Fruit fly (Drosophila melanogaster) whole organism, embryonic: ENCODE results near the gene CG17376.
A peak's percentile ranks its signal among the peaks of the same experiment; 100 is the strongest.

Experiments
- ATbp ChIP-seq: fragments of 200-800 bp; sonication (Bioruptor generic); optimal IDR thresholded peaks from 2 replicates; lab custom pipeline; 2017; ENCODE audit warnings: missing biosample characterization, mild to moderate bottlenecking, missing genetic modification characterization, missing genetic modification reagents
- Asciz ChIP-seq: fragments of 200-800 bp; sonication (Bioruptor generic); optimal IDR thresholded peaks from 2 replicates; lab custom pipeline; 2017; ENCODE audit warnings: missing biosample characterization, mild to moderate bottlenecking, missing genetic modification characterization, missing genetic modification reagents
- CG10267 ChIP-seq: fragments of 200-800 bp; sonication (Bioruptor generic); optimal IDR thresholded peaks from 2 replicates; lab custom pipeline; 2018; ENCODE audit warnings: missing biosample characterization, mild to moderate bottlenecking, missing genetic modification characterization, moderate library complexity
- CG10959 ChIP-seq: fragments of 200-800 bp; sonication (Bioruptor generic); IDR thresholded peaks from 2 replicates; pipeline ENCODE4 v1.3.6; 2022; ENCODE audit warnings: missing biosample characterization, missing genetic modification characterization
- CG11504 ChIP-seq: fragments of 200-800 bp; sonication (Bioruptor generic); optimal IDR thresholded peaks from 3 replicates; lab custom pipeline; 2019; ENCODE audit warnings: missing biosample characterization, mild to moderate bottlenecking, missing genetic modification characterization, moderate library complexity
- CG12155 ChIP-seq: fragments of 200-800 bp; sonication (Bioruptor generic); optimal IDR thresholded peaks from 3 replicates; lab custom pipeline; 2016; ENCODE audit warnings: missing biosample characterization, missing genetic modification characterization
- CG14710 ChIP-seq: fragments of 200-800 bp; sonication (Bioruptor generic); optimal IDR thresholded peaks from 3 replicates; lab custom pipeline; 2019; ENCODE audit warnings: missing biosample characterization, mild to moderate bottlenecking, missing genetic modification characterization, moderate library complexity
- CG17186 ChIP-seq: fragments of 200-800 bp; sonication (Bioruptor generic); optimal IDR thresholded peaks from 3 replicates; lab custom pipeline; 2017; ENCODE audit warnings: missing biosample characterization, missing genetic modification reagents, missing genetic modification characterization
- CG17385 ChIP-seq: fragments of 200-800 bp; sonication (Bioruptor generic); optimal IDR thresholded peaks from 3 replicates; lab custom pipeline; 2018; ENCODE audit warnings: missing biosample characterization, mild to moderate bottlenecking, missing genetic modification characterization
- CG17612 ChIP-seq: fragments of 200-800 bp; sonication (Bioruptor generic); IDR thresholded peaks from 2 replicates; pipeline ENCODE4 v1.3.6; 2022; ENCODE audit warnings: missing biosample characterization, missing genetic modification characterization
- CG2129 ChIP-seq: fragments of 200-800 bp; sonication (Bioruptor generic); IDR thresholded peaks from 2 replicates; pipeline ENCODE4 v1.3.6; 2022; ENCODE audit warnings: missing biosample characterization, missing genetic modification characterization; ENCODE audit not compliant: partially characterized antibody
- CG30403 ChIP-seq: fragments of 200-800 bp; sonication (Bioruptor generic); optimal IDR thresholded peaks from 3 replicates; lab custom pipeline; 2016; ENCODE audit warnings: missing biosample characterization, missing genetic modification characterization
- CG31441 ChIP-seq: fragments of 200-800 bp; sonication (Bioruptor generic); IDR thresholded peaks from 2 replicates; pipeline ENCODE4 v1.3.6; 2022; ENCODE audit warnings: missing biosample characterization, missing genetic modification characterization
- CG4820 ChIP-seq: fragments of 200-800 bp; sonication (Bioruptor generic); optimal IDR thresholded peaks from 3 replicates; lab custom pipeline; 2016; ENCODE audit warnings: missing biosample characterization, missing genetic modification characterization
- CG7786 ChIP-seq: fragments of 200-800 bp; sonication (Bioruptor generic); optimal IDR thresholded peaks from 2 replicates; lab custom pipeline; 2016; ENCODE audit warnings: missing biosample characterization, missing genetic modification characterization
- CG7839 ChIP-seq: fragments of 200-800 bp; sonication (Bioruptor generic); optimal IDR thresholded peaks from 3 replicates; lab custom pipeline; 2018; ENCODE audit warnings: missing biosample characterization, mild to moderate bottlenecking, missing genetic modification characterization, moderate library complexity
- CG8089 ChIP-seq: fragments of 200-800 bp; sonication (Bioruptor generic); optimal IDR thresholded peaks from 3 replicates; lab custom pipeline; 2016; ENCODE audit warnings: missing biosample characterization, missing genetic modification characterization
- CG8290 ChIP-seq, 3 experiments: fragments of 200-800 bp; sonication (Bioruptor generic); optimal IDR thresholded peaks; 2 replicates each; lab custom pipeline; 2016 to 2019; ENCODE audit warnings: missing biosample characterization in 3 of 3, missing genetic modification characterization in 3 of 3, mild to moderate bottlenecking in 2 of 3, moderate library complexity in 1 of 3
- CG9932 ChIP-seq: fragments of 200-800 bp; sonication (Bioruptor generic); IDR thresholded peaks from 2 replicates; pipeline ENCODE4 v1.3.6; 2022; ENCODE audit warnings: missing biosample characterization, missing genetic modification characterization
- Eip74EF ChIP-seq, 2 experiments: fragments of 200-800 bp in 1 of 2; fragments of >200 bp in 1 of 2; sonication (Bioruptor generic) in 1 of 2; optimal IDR thresholded peaks; 2 replicates each; lab custom pipeline; 2017 to 2019; ENCODE audit warnings: missing biosample characterization in 2 of 2, missing genetic modification characterization in 2 of 2, mild to moderate bottlenecking in 1 of 2, moderate library complexity in 1 of 2
- Gsc ChIP-seq: fragments of 200-800 bp; sonication (Bioruptor generic); IDR thresholded peaks from 2 replicates; pipeline ENCODE4 v1.3.6; 2022; ENCODE audit warnings: missing biosample characterization, missing genetic modification characterization
- Hr3 ChIP-seq: fragments of 200-800 bp; sonication (Bioruptor generic); optimal IDR thresholded peaks from 3 replicates; lab custom pipeline; 2016; ENCODE audit warnings: missing biosample characterization, missing genetic modification characterization
- Nf-YB ChIP-seq: fragments of 200-800 bp; sonication (Bioruptor generic); optimal IDR thresholded peaks from 3 replicates; lab custom pipeline; 2019; ENCODE audit warnings: missing biosample characterization, mild to moderate bottlenecking, missing genetic modification characterization, moderate library complexity
- Rfx ChIP-seq: fragments of 200-800 bp; sonication (Bioruptor generic); IDR thresholded peaks from 2 replicates; pipeline ENCODE4 v1.3.6; 2022; ENCODE audit warnings: missing biosample characterization, missing genetic modification characterization
- Sox102F ChIP-seq: fragments of 200-800 bp; sonication (Bioruptor generic); optimal IDR thresholded peaks from 2 replicates; lab custom pipeline; 2018; ENCODE audit warnings: missing biosample characterization, mild to moderate bottlenecking, missing genetic modification characterization, moderate library complexity
- Trl ChIP-seq, 3 experiments: fragments of >200 bp in 2 of 3; fragments of 200-800 bp in 1 of 3; sonication (Bioruptor generic) in 1 of 3; optimal IDR thresholded peaks; 2 replicates in 1 of 3; 3 replicates in 2 of 3; lab custom pipeline; 2016 to 2017; ENCODE audit warnings: missing biosample characterization in 1 of 3, missing genetic modification characterization in 1 of 3
- Xbp1 ChIP-seq: fragments of 200-800 bp; sonication (Bioruptor generic); optimal IDR thresholded peaks from 3 replicates; lab custom pipeline; 2016; ENCODE audit warnings: missing biosample characterization, mild to moderate bottlenecking, missing genetic modification characterization
- cg ChIP-seq: fragments of 200-800 bp; sonication (Bioruptor generic); optimal IDR thresholded peaks from 3 replicates; lab custom pipeline; 2019; ENCODE audit warnings: missing biosample characterization, mild to moderate bottlenecking, missing genetic modification characterization, moderate library complexity
- crc ChIP-seq: fragments of 200-800 bp; sonication (Bioruptor generic); optimal IDR thresholded peaks from 2 replicates; lab custom pipeline; 2016; ENCODE audit warnings: missing biosample characterization, missing genetic modification characterization
- dpn ChIP-seq, 2 experiments: fragments of 200-800 bp; sonication (Bioruptor generic); optimal IDR thresholded peaks; 3 replicates each; lab custom pipeline; 2016; ENCODE audit warnings: missing biosample characterization in 2 of 2, missing genetic modification characterization in 2 of 2
- dysf ChIP-seq: fragments of 200-800 bp; sonication (Bioruptor generic); IDR thresholded peaks from 3 replicates; pipeline ENCODE4 v1.3.6; 2022; ENCODE audit warnings: missing biosample characterization, missing genetic modification characterization
- fd96Cb ChIP-seq: fragments of 200-800 bp; sonication (Bioruptor generic); optimal IDR thresholded peaks from 2 replicates; lab custom pipeline; 2018; ENCODE audit warnings: missing biosample characterization, mild to moderate bottlenecking, missing genetic modification characterization, moderate library complexity
- ftz-f1 ChIP-seq: fragments of 200-800 bp; sonication (Bioruptor generic); optimal IDR thresholded peaks from 2 replicates; lab custom pipeline; 2016; ENCODE audit warnings: missing biosample characterization, missing genetic modification characterization
- gcm2 ChIP-seq: fragments of 200-800 bp; sonication (Bioruptor generic); optimal IDR thresholded peaks from 2 replicates; lab custom pipeline; 2016; ENCODE audit warnings: missing biosample characterization, missing genetic modification characterization
- nom ChIP-seq: fragments of 200-800 bp; sonication (Bioruptor generic); optimal IDR thresholded peaks from 2 replicates; lab custom pipeline; 2017; ENCODE audit warnings: missing biosample characterization, missing genetic modification characterization, mild to moderate bottlenecking, moderate library complexity, missing genetic modification reagents
- p53 ChIP-seq: fragments of 200-800 bp; sonication (Bioruptor generic); optimal IDR thresholded peaks from 2 replicates; lab custom pipeline; 2016; ENCODE audit warnings: missing biosample characterization, missing genetic modification characterization
- pb ChIP-seq: fragments of 200-800 bp; sonication (Bioruptor generic); optimal IDR thresholded peaks from 3 replicates; lab custom pipeline; 2016; ENCODE audit warnings: missing biosample characterization, missing genetic modification characterization
- pfk ChIP-seq: fragments of 200-800 bp; sonication (Bioruptor generic); optimal IDR thresholded peaks from 2 replicates; lab custom pipeline; 2018; ENCODE audit warnings: missing biosample characterization, mild to moderate bottlenecking, missing genetic modification characterization, moderate library complexity
- pho ChIP-seq: fragments of 200-800 bp; sonication (Bioruptor generic); optimal IDR thresholded peaks from 2 replicates; lab custom pipeline; 2016; ENCODE audit warnings: missing biosample characterization, missing genetic modification characterization
- pzg ChIP-seq: fragments of 200-800 bp; sonication (Bioruptor generic); optimal IDR thresholded peaks from 3 replicates; lab custom pipeline; 2018; ENCODE audit warnings: missing biosample characterization, mild to moderate bottlenecking, missing genetic modification characterization, moderate library complexity
- salm ChIP-seq: fragments of 200-800 bp; sonication (Bioruptor generic); optimal IDR thresholded peaks from 2 replicates; lab custom pipeline; 2018; ENCODE audit warnings: missing biosample characterization, mild to moderate bottlenecking, missing genetic modification characterization
- sc ChIP-seq, 3 experiments: fragments of >200 bp in 2 of 3; fragments of 200-800 bp in 1 of 3; sonication (Bioruptor generic) in 1 of 3; optimal IDR thresholded peaks; 2 replicates in 2 of 3; 3 replicates in 1 of 3; lab custom pipeline; 2017; ENCODE audit warnings: mild to moderate bottlenecking in 1 of 3, missing biosample characterization in 1 of 3, missing genetic modification characterization in 1 of 3, missing genetic modification reagents in 1 of 3
- schlank ChIP-seq: fragments of 200-800 bp; sonication (Bioruptor generic); optimal IDR thresholded peaks from 2 replicates; lab custom pipeline; 2018; ENCODE audit warnings: missing biosample characterization, mild to moderate bottlenecking, missing genetic modification characterization
- scrt ChIP-seq: fragments of 200-800 bp; sonication (Bioruptor generic); optimal IDR thresholded peaks from 2 replicates; lab custom pipeline; 2018; ENCODE audit warnings: missing biosample characterization, mild to moderate bottlenecking, missing genetic modification characterization, moderate library complexity
- sens ChIP-seq: fragments of 200-800 bp; sonication (Bioruptor generic); peaks from one replicate; lab custom pipeline; 2016; ENCODE audit warnings: missing biosample characterization, missing genetic modification characterization
- seq ChIP-seq: fragments of 200-800 bp; sonication (Bioruptor generic); IDR thresholded peaks from 2 replicates; pipeline ENCODE4 v1.3.6; 2022; ENCODE audit warnings: missing biosample characterization, missing genetic modification characterization
- tx ChIP-seq: fragments of 200-800 bp; sonication (Bioruptor generic); optimal IDR thresholded peaks from 2 replicates; lab custom pipeline; 2016; ENCODE audit warnings: missing biosample characterization, missing genetic modification characterization
- wek ChIP-seq: fragments of 200-800 bp; sonication (Bioruptor generic); optimal IDR thresholded peaks from 3 replicates; lab custom pipeline; 2018; ENCODE audit warnings: missing biosample characterization, mild to moderate bottlenecking, missing genetic modification characterization, moderate library complexity

Gene CG17376

dm6 chr2L:6830264-6830729, 29.6 kb upstream of the CG17376 start (continued):
- 0 out of 2 replicates have a peak, but pooled peaks have one; percentile 26 for TF ChIP-seq seq (GFP tag; lab: Robert Waterston, UW)
- peak; percentile 2 for TF ChIP-seq salm (tag; lab: Kevin White, UChicago)
- TF ChIP-seq Hr3 (GFP tag; lab: Kevin White, UChicago) = no peak
- TF ChIP-seq CG10959 (GFP tag; lab: Robert Waterston, UW) = peak; percentile 54; the same call in 1 of the 2 replicates
- no peak for TF ChIP-seq p53 (GFP tag; lab: Kevin White, UChicago)
- TF ChIP-seq Gsc (GFP tag; lab: Robert Waterston, UW) = no peak
- TF ChIP-seq CG2129 (GFP tag; lab: Robert Waterston, UW) = no peak
- TF ChIP-seq dpn (GFP tag; optimal IDR thresholded peaks at IDR 0.05; lab: Kevin White, UChicago) = peak in 1 of 2 experiments; percentile 27
- TF ChIP-seq pzg = no peak
- TF ChIP-seq Eip74EF (GFP tag; optimal IDR thresholded peaks at IDR 0.05; lab: Kevin White, UChicago) = peak in 1 of 2 experiments; percentile 38
- peak; percentile 70 for TF ChIP-seq CG7839 (tag; lab: Kevin White, UChicago)
- TF ChIP-seq nom (GFP tag; lab: Kevin White, UChicago) = no peak
- no peak for TF ChIP-seq gcm2
- peak; percentile 22 for TF ChIP-seq Xbp1 (GFP tag; lab: Kevin White, UChicago)
- TF ChIP-seq Trl (optimal IDR thresholded peaks at IDR 0.05; lab: Kevin White, UChicago) = no peak
- TF ChIP-seq Trl (GFP tag; optimal IDR thresholded peaks at IDR 0.05; lab: Kevin White, UChicago) = peak; percentile 11
- TF ChIP-seq CG11504 (tag; lab: Kevin White, UChicago) = peak; percentile 69
- TF ChIP-seq sc (optimal IDR thresholded peaks at IDR 0.05; lab: Kevin White, UChicago) = no peak
- TF ChIP-seq sc (GFP tag; optimal IDR thresholded peaks at IDR 0.05; lab: Kevin White, UChicago) = peak; percentile 58
- no peak for TF ChIP-seq cg (GFP tag; lab: Kevin White, UChicago)
- peak; percentile 35 for TF ChIP-seq Sox102F (GFP tag; lab: Kevin White, UChicago)
- TF ChIP-seq CG31441 (GFP tag; lab: Robert Waterston, UW) = peak; percentile 65; the same call in 1 of the 2 replicates
- TF ChIP-seq CG9932 (GFP tag; lab: Robert Waterston, UW) = no peak
- TF ChIP-seq CG8089 (GFP tag; lab: Kevin White, UChicago) = no peak
- no peak for TF ChIP-seq schlank
- TF ChIP-seq Rfx = 0 out of 2 replicates have a peak, but pooled peaks have one; percentile 36
- TF ChIP-seq CG4820 (GFP tag; lab: Kevin White, UChicago) = peak; percentile 6
- TF ChIP-seq ATbp = peak; percentile 7
- TF ChIP-seq tx = no peak
- peak; percentile 79 for TF ChIP-seq CG10267
- peak; percentile 52 for TF ChIP-seq fd96Cb
- TF ChIP-seq crc (GFP tag; lab: Kevin White, UChicago) = no peak
- no peak for TF ChIP-seq pb
- no peak for TF ChIP-seq CG7786 (GFP tag; lab: Kevin White, UChicago)
- peak; percentile 83 for TF ChIP-seq sens
- TF ChIP-seq ftz-f1 (GFP tag; lab: Kevin White, UChicago) = no peak
- no peak for TF ChIP-seq wek (GFP tag; lab: Kevin White, UChicago)
- TF ChIP-seq CG17385 = peak; percentile 45
- TF ChIP-seq CG17612 (GFP tag; lab: Robert Waterston, UW) = no peak
- peak; percentile 45 for TF ChIP-seq scrt (GFP tag; lab: Kevin White, UChicago)
- TF ChIP-seq dysf = 0 out of 3 replicates have a peak, but pooled peaks have one; percentile 26
- TF ChIP-seq CG12155 (GFP tag; lab: Kevin White, UChicago) = peak; percentile 24
- TF ChIP-seq CG14710 (tag; lab: Kevin White, UChicago) = peak; percentile 79
- no peak for TF ChIP-seq CG17186 (GFP tag; lab: Kevin White, UChicago)
- peak; percentile 26 for TF ChIP-seq Asciz
- TF ChIP-seq pfk = no peak
- TF ChIP-seq CG30403 (GFP tag; lab: Kevin White, UChicago) = peak; percentile 58
- TF ChIP-seq CG8290 (GFP tag; optimal IDR thresholded peaks at IDR 0.05; lab: Kevin White, UChicago) = peak; percentile 29
- TF ChIP-seq CG8290 (tag; optimal IDR thresholded peaks at IDR 0.05; lab: Kevin White, UChicago) = peak in 1 of 2 experiments; percentile 2
- TF ChIP-seq pho (GFP tag; lab: Kevin White, UChicago) = no peak
- TF ChIP-seq Nf-YB (GFP tag; lab: Kevin White, UChicago) = peak; percentile 37
